Worm (Caenorhabditis elegans): ENCODE data around the gene srh-52.

DNA sequence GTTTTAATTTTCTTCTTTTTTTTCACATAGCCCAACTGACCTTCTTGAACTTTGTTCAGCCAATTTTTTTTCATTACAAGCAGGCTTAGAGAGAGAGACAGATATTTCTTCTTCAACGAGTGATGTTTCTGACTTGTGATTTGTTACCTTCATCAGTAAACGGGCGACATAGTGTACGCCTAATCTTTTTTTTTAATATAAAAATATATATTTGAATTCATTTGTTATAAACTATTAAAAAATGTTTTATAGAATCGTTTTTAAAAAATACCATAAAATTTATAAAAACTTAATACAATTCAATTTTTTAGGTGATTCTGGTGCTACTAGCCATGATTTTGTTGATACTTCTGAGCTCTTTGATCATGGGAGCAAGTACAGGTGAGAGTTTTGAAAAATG lies 41.7 kb upstream of the srh-52 start, which contains the start of gene T06E6.10:
- TF ChIP-seq K12H6.12 (tag; optimal IDR thresholded peaks at IDR 0.05) (no peak), F57C9.4 (tag; optimal IDR thresholded peaks at IDR 0.05) (no peak), him-1 (tag; optimal IDR thresholded peaks at IDR 0.05) (no peak)

Measured in whole organism, young adult.